Worm (Caenorhabditis elegans) whole organism, L4 larva: ENCODE measurements around the gene T01D1.5.
A peak's percentile ranks its signal among the peaks of the same experiment; 100 is the strongest.

Source experiments
- F10B5.3 ChIP-seq: sonication (generic microtip); optimal IDR thresholded peaks from 2 replicates; lab custom pipeline; 2016; ENCODE audit warnings: mild to moderate bottlenecking, missing genetic modification characterization, missing compliant biosample characterization
- F49E8.2 ChIP-seq: sonication (generic microtip); optimal IDR thresholded peaks from 2 replicates; lab custom pipeline; 2016; ENCODE audit warnings: missing compliant biosample characterization, mild to moderate bottlenecking, missing genetic modification characterization, borderline replicate concordance
- R02D3.7 ChIP-seq: fragments of 150-350 bp; sonication (generic microtip); optimal IDR thresholded peaks from 3 replicates; lab custom pipeline; 2014; ENCODE audit warnings: missing biosample characterization, missing genetic modification characterization
- Y48G9A.11 ChIP-seq: fragments of 200-800 bp; sonication (Bioruptor generic); IDR thresholded peaks from 2 replicates; pipeline ENCODE4 v1.3.6; 2022; ENCODE audit warnings: missing genetic modification reagents, missing genetic modification characterization, missing compliant biosample characterization
- Y5F2A.4 ChIP-seq: fragments of 200-800 bp; sonication (Bioruptor generic); optimal IDR thresholded peaks from 2 replicates; lab custom pipeline; 2018; ENCODE audit warnings: mild to moderate bottlenecking, missing genetic modification characterization, missing compliant biosample characterization
- Y75B8A.6 ChIP-seq: fragments of 200-800 bp; sonication (Bioruptor generic); IDR thresholded peaks from 2 replicates; pipeline ENCODE4 v1.3.6; 2022; ENCODE audit warnings: missing genetic modification reagents, missing genetic modification characterization, missing compliant biosample characterization
- ZK337.2 ChIP-seq: fragments of 200-800 bp; sonication (Bioruptor generic); IDR thresholded peaks from 2 replicates; pipeline ENCODE4 v1.3.6; 2022; ENCODE audit warnings: missing genetic modification reagents, missing genetic modification characterization, missing compliant biosample characterization
- aha-1 ChIP-seq: fragments of 150-350 bp; peaks from one replicate; lab custom pipeline; 2014; ENCODE audit warnings: missing biosample characterization, missing genetic modification characterization
- ama-1 ChIP-seq: fragments of 150-350 bp; optimal IDR thresholded peaks from 2 replicates; lab custom pipeline; 2014; ENCODE audit warnings: inconsistent platforms, mixed read lengths
- attf-4 ChIP-seq: sonication (generic microtip); optimal IDR thresholded peaks from 3 replicates; lab custom pipeline; 2017; ENCODE audit warnings: missing biosample characterization, missing genetic modification characterization
- ceh-20 ChIP-seq: fragments of 200-800 bp; sonication (Bioruptor generic); IDR thresholded peaks from 2 replicates; pipeline ENCODE4 v1.3.6; 2022; ENCODE audit warnings: missing genetic modification reagents, missing genetic modification characterization, missing compliant biosample characterization
- ceh-28 ChIP-seq: fragments of 150-350 bp; optimal IDR thresholded peaks from 2 replicates; lab custom pipeline; 2014; ENCODE audit warnings: missing biosample characterization, missing genetic modification reagents, missing genetic modification characterization
- ceh-32 ChIP-seq: sonication (generic microtip); optimal IDR thresholded peaks from 2 replicates; lab custom pipeline; 2016; ENCODE audit warnings: mild to moderate bottlenecking, missing genetic modification characterization, missing compliant biosample characterization; ENCODE audit not compliant: poor library complexity
- cey-2 ChIP-seq: sonication (generic microtip); optimal IDR thresholded peaks from 3 replicates; lab custom pipeline; 2017; ENCODE audit warnings: missing genetic modification characterization, mild to moderate bottlenecking, missing compliant biosample characterization, antibody characterized with exemption, borderline replicate concordance; ENCODE audit not compliant: insufficient read depth
- ctbp-1 ChIP-seq: fragments of 200-800 bp; sonication (Bioruptor generic); IDR thresholded peaks from 2 replicates; pipeline ENCODE4 v1.3.6; 2022; ENCODE audit warnings: missing genetic modification reagents, missing genetic modification characterization, missing compliant biosample characterization
- daf-16 ChIP-seq, 3 experiments: sonication (generic microtip); optimal IDR thresholded peaks; 2 replicates each; lab custom pipeline; 2016 to 2017; ENCODE audit warnings: missing genetic modification characterization in 3 of 3, missing genetic modification reagents in 3 of 3, mild to moderate bottlenecking in 2 of 3, missing compliant biosample characterization in 2 of 3, missing biosample characterization in 1 of 3, moderate library complexity in 1 of 3
- dmd-8 ChIP-seq: fragments of 200-800 bp; sonication (Bioruptor generic); IDR thresholded peaks from 2 replicates; pipeline ENCODE4 v1.3.6; 2022; ENCODE audit warnings: missing genetic modification characterization, missing compliant biosample characterization
- dve-1 ChIP-seq: sonication (generic microtip); optimal IDR thresholded peaks from 2 replicates; lab custom pipeline; 2017; ENCODE audit warnings: antibody characterized with exemption, mild to moderate bottlenecking, missing genetic modification characterization, missing compliant biosample characterization; ENCODE audit not compliant: insufficient read depth
- fkh-10 ChIP-seq: fragments of 150-350 bp; optimal IDR thresholded peaks from 2 replicates; lab custom pipeline; 2014; ENCODE audit warnings: missing biosample characterization, missing genetic modification reagents, missing genetic modification characterization
- gei-8 ChIP-seq: fragments of 200-800 bp; sonication (Bioruptor generic); optimal IDR thresholded peaks from 2 replicates; lab custom pipeline; 2018; ENCODE audit warnings: mild to moderate bottlenecking, missing genetic modification characterization, missing compliant biosample characterization
- hlh-11 ChIP-seq: fragments of 200-800 bp; sonication (Bioruptor generic); optimal IDR thresholded peaks from 2 replicates; lab custom pipeline; 2018; ENCODE audit warnings: mild to moderate bottlenecking, missing genetic modification characterization, missing compliant biosample characterization
- hmg-1.1 ChIP-seq: fragments of 200-800 bp; sonication (Bioruptor generic); IDR thresholded peaks from 2 replicates; pipeline ENCODE4 v1.3.6; 2022; ENCODE audit warnings: missing genetic modification reagents, missing genetic modification characterization, missing compliant biosample characterization
- lim-7 ChIP-seq: fragments of 200-800 bp; sonication (Bioruptor generic); IDR thresholded peaks from 2 replicates; pipeline ENCODE4 v1.3.6; 2022; ENCODE audit warnings: missing genetic modification characterization, missing compliant biosample characterization
- lin-13 ChIP-seq: fragments of 150-350 bp; optimal IDR thresholded peaks from 2 replicates; lab custom pipeline; 2014; ENCODE audit warnings: missing biosample characterization, missing genetic modification reagents, missing genetic modification characterization
- lin-29 ChIP-seq: fragments of 200-800 bp; sonication (Bioruptor generic); IDR thresholded peaks from 2 replicates; pipeline ENCODE4 v1.3.6; 2022; ENCODE audit warnings: missing genetic modification reagents, missing genetic modification characterization, missing compliant biosample characterization
- madf-9 ChIP-seq: fragments of 200-800 bp; sonication (Bioruptor generic); conservative IDR thresholded peaks from 2 replicates; pipeline ENCODE4 v1.3.6; 2022; ENCODE audit warnings: missing genetic modification reagents, missing genetic modification characterization, missing compliant biosample characterization
- mep-1 ChIP-seq: fragments of 150-350 bp; sonication (generic microtip); optimal IDR thresholded peaks from 3 replicates; lab custom pipeline; 2014; ENCODE audit warnings: missing biosample characterization, missing genetic modification characterization
- mes-2 ChIP-seq: sonication (generic microtip); optimal IDR thresholded peaks from 2 replicates; lab custom pipeline; 2016; ENCODE audit warnings: missing genotype, mild to moderate bottlenecking, missing genetic modification characterization, missing compliant biosample characterization; ENCODE audit not compliant: poor library complexity, severe bottlenecking
- mxl-2 ChIP-seq: fragments of 200-800 bp; sonication (Bioruptor generic); conservative IDR thresholded peaks from 2 replicates; pipeline ENCODE4 v1.3.6; 2022; ENCODE audit warnings: missing genetic modification reagents, missing genetic modification characterization, missing compliant biosample characterization
- nhr-102 ChIP-seq: sonication (generic microtip); optimal IDR thresholded peaks from 2 replicates; lab custom pipeline; 2016; ENCODE audit warnings: mild to moderate bottlenecking, missing genetic modification characterization, moderate library complexity, missing compliant biosample characterization
- nhr-25 ChIP-seq: sonication (generic microtip); optimal IDR thresholded peaks from 2 replicates; lab custom pipeline; 2017; ENCODE audit warnings: missing genetic modification characterization, mild to moderate bottlenecking, missing compliant biosample characterization, antibody characterized with exemption, moderate library complexity, borderline replicate concordance; ENCODE audit not compliant: insufficient read depth
- nhr-48 ChIP-seq: sonication (generic microtip); optimal IDR thresholded peaks from 2 replicates; lab custom pipeline; 2016; ENCODE audit warnings: mild to moderate bottlenecking, missing genetic modification characterization, missing compliant biosample characterization
- nhr-6 ChIP-seq: fragments of 150-350 bp; optimal IDR thresholded peaks from 2 replicates; lab custom pipeline; 2014; ENCODE audit warnings: missing biosample characterization, missing genetic modification characterization
- nhr-77 ChIP-seq: fragments of 150-350 bp; optimal IDR thresholded peaks from 2 replicates; lab custom pipeline; 2014; ENCODE audit warnings: missing biosample characterization, missing genetic modification characterization
- pha-4 ChIP-seq, 2 experiments: fragments of 150-350 bp in 1 of 2; fragments of 200-800 bp in 1 of 2; sonication (Bioruptor generic) in 1 of 2; IDR thresholded peaks in 1 of 2; optimal IDR thresholded peaks in 1 of 2; 2 replicates each; pipeline versions ENCODE4 v1.3.6 to Lab custom; 2014 to 2022; ENCODE audit warnings: missing genetic modification characterization in 2 of 2, missing genetic modification reagents in 2 of 2, missing biosample characterization in 1 of 2, missing compliant biosample characterization in 1 of 2
- php-3 ChIP-seq: fragments of 200-800 bp; sonication (Bioruptor generic); IDR thresholded peaks from 2 replicates; pipeline ENCODE4 v1.3.6; 2022; ENCODE audit warnings: missing genetic modification reagents, missing genetic modification characterization, missing compliant biosample characterization
- pqm-1 ChIP-seq: sonication (generic microtip); optimal IDR thresholded peaks from 2 replicates; lab custom pipeline; 2017; ENCODE audit warnings: missing biosample characterization, missing genetic modification characterization
- set-16 ChIP-seq: fragments of 200-800 bp; sonication (Bioruptor generic); IDR thresholded peaks from 2 replicates; pipeline ENCODE4 v1.3.6; 2022; ENCODE audit warnings: missing genetic modification reagents, missing genetic modification characterization, missing compliant biosample characterization
- tra-1 ChIP-seq: fragments of 200-800 bp; sonication (Bioruptor generic); IDR thresholded peaks from 2 replicates; pipeline ENCODE4 v1.3.6; 2022; ENCODE audit warnings: missing genetic modification reagents, missing genetic modification characterization, missing compliant biosample characterization
- unc-62 ChIP-seq, 3 experiments: fragments of 150-350 bp in 1 of 3; sonication (generic microtip); optimal IDR thresholded peaks in 2 of 3; peaks in 1 of 3; 1 replicate in 1 of 3; 2 replicates in 2 of 3; lab custom pipeline; 2014 to 2017; ENCODE audit warnings: missing biosample characterization in 3 of 3, missing genetic modification characterization in 3 of 3, missing genetic modification reagents in 3 of 3, missing genotype in 1 of 3
- vab-7 ChIP-seq: fragments of 200-800 bp; sonication (Bioruptor generic); IDR thresholded peaks from 2 replicates; pipeline ENCODE4 v1.3.6; 2022; ENCODE audit warnings: missing genetic modification reagents, missing genetic modification characterization, missing compliant biosample characterization
- zag-1 ChIP-seq: fragments of 150-350 bp; optimal IDR thresholded peaks from 2 replicates; lab custom pipeline; 2014; ENCODE audit warnings: missing biosample characterization, missing genetic modification characterization

The T01D1.5 gene

DNA sequence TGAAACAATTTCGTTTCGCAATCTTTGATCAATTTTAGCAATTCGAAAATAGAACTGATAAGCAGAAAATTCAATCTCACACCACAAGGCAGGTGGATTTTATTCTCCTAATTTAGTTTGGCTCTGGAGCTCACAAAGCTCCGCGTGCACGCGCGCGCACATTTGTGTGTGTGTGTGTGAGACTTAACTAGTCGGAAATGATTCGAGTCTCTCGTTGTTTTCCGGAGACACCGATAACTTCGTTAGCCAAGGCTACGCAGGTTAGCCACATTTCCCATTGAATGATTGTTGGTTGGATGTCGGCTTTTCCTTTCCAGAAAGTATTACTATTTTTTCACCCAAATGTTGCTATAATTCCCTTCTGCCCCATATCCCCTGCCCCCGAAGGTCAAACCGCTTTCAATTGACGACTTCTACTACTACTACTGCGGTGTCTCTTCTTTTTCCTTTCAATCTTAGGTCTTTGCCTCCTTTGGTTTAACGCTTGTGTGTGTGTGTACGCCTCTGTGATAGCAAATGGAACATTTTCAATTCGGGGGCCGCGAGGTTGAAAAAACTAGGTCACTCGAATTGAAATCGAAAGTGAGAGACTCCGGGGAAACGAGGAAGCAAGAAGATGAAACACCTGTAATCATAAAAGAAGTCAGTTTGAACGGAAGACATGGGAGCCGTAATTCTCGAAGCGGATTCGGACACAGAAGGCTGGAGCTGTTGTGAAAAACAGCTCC, 30.7 kb downstream of the T01D1.5 start:
- TF ChIP-seq aha-1 (tag; lab: Kevin White, UChicago) (peak; percentile 57), nhr-77 (tag; lab: Kevin White, UChicago) (no peak), hlh-11 (peak; percentile 2), mxl-2 (GFP tag; lab: Robert Waterston, UW) (0 out of 2 replicates have a peak, but pooled peaks have one; percentile 22), tra-1 (GFP tag; lab: Robert Waterston, UW) (0 out of 2 replicates have a peak, but pooled peaks have one; percentile 7), unc-62 (GFP tag; optimal IDR thresholded peaks at IDR 0.05 in 1 of 2; lab: Kevin White, UChicago) (peak in 1 of 2 experiments; percentile 95), unc-62 (tag; optimal IDR thresholded peaks at IDR 0.05; lab: Kevin White, UChicago) (no peak), mes-2 (tag; lab: Kevin White, UChicago) (peak; percentile 29), lin-13 (GFP tag; lab: Kevin White, UChicago) (no peak), daf-16 (GFP tag; optimal IDR thresholded peaks at IDR 0.05; lab: Kevin White, UChicago) (no peak), daf-16 (tag; optimal IDR thresholded peaks at IDR 0.05; lab: Kevin White, UChicago) (peak; percentile 4), F49E8.2 (tag; lab: Kevin White, UChicago) (no peak), nhr-25 (tag; lab: Kevin White, UChicago) (no peak)

DNA sequence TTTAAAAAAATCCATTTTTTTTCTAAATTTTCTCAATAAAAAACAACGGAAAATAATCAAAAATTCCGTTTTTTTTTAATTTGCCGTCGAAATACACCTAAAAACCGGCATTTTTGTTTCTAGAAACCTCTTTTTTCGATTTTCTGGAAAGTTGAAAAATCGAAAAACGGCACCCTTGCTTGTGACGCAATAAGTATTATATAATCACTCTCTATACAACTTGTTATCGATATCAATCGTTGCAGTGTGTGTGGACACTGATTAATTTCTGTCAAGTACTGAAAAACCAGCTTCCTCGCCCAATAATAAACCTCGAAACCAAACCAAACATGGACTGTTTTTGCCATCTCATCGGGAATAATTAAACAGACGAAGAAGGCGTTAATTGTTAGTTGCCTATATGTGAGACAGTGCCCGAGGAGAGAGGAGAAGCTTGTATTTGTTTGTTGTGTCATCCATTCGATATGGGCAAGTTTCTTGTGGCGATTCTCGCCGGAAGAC, 31.8 kb downstream of the T01D1.5 start:
- TF ChIP-seq daf-16 (GFP tag; optimal IDR thresholded peaks at IDR 0.05; lab: Kevin White, UChicago) (no peak), daf-16 (tag; optimal IDR thresholded peaks at IDR 0.05; lab: Kevin White, UChicago) (peak; percentile 7), hmg-1.1 (GFP tag; lab: Robert Waterston, UW) (no peak), ama-1 (lab: Kevin White, UChicago) (no peak), mep-1 (tag; lab: Kevin White, UChicago) (no peak), tra-1 (GFP tag; lab: Robert Waterston, UW) (no peak), lin-29 (GFP tag; lab: Robert Waterston, UW) (no peak), lin-13 (GFP tag; lab: Kevin White, UChicago) (no peak), ceh-20 (GFP tag; lab: Robert Waterston, UW) (no peak), attf-4 (tag; lab: Kevin White, UChicago) (no peak), Y48G9A.11 (GFP tag; lab: Robert Waterston, UW) (no peak), gei-8 (no peak), dmd-8 (GFP tag; lab: Robert Waterston, UW) (no peak), madf-9 (no peak), zag-1 (no peak), nhr-102 (tag; lab: Kevin White, UChicago) (no peak), pha-4 (GFP tag; IDR thresholded peaks at IDR 0.05; lab: Robert Waterston, UW) (no peak), pha-4 (tag; optimal IDR thresholded peaks at IDR 0.05; lab: Kevin White, UChicago) (no peak), ceh-32 (tag; lab: Kevin White, UChicago) (no peak), hlh-11 (peak; percentile 12), aha-1 (tag; lab: Kevin White, UChicago) (peak; percentile 59)
- TF ChIP-seq, all 104 proteins: peak for 3

DNA sequence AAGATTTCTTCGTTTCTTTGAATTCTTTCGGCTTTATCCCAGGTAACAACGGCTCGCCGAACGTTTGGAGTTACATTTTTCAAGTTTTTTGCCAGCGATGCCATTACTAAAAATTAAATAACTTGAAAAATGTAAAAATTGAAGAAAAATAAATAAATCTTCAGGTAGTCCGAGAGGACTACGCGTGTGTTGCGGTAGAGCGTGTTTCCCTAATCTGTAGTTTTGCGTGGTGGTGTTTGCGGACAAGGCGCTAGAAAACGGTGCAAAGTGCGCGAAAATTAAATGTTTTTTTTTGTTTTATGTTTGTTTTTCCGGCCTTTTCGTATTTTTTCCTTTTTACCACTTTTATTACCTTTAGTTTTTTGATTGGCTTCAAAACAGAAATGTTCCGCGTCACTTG, 33.0 kb downstream of the T01D1.5 start, which contains the start of gene mrpl-28:
TSS of gene mrpl-28 (minus strand) at position 106 of the 400 bp plus-strand sequence.
- TF ChIP-seq set-16: no peak
- TF ChIP-seq cey-2 (tag; lab: Kevin White, UChicago): no peak
- peak; percentile 55; the same call in 1 of the 2 replicates for TF ChIP-seq ZK337.2 (GFP tag; lab: Robert Waterston, UW)
- peak; percentile 78 for TF ChIP-seq fkh-10 (GFP tag; lab: Kevin White, UChicago)
- TF ChIP-seq F10B5.3: peak; percentile 77
- TF ChIP-seq vab-7 (GFP tag; lab: Robert Waterston, UW): 0 out of 2 replicates have a peak, but pooled peaks have one; percentile 19
- no peak for TF ChIP-seq lim-7 (GFP tag; lab: Robert Waterston, UW)
- no peak for TF ChIP-seq Y75B8A.6 (GFP tag; lab: Robert Waterston, UW)
- peak; percentile 47 for TF ChIP-seq nhr-48 (tag; lab: Kevin White, UChicago)
- peak in 1 of 2 experiments; percentile 93 for TF ChIP-seq unc-62 (GFP tag; optimal IDR thresholded peaks at IDR 0.05 in 1 of 2; lab: Kevin White, UChicago)
- TF ChIP-seq unc-62 (tag; optimal IDR thresholded peaks at IDR 0.05; lab: Kevin White, UChicago): no peak
- peak; percentile 72 for TF ChIP-seq ctbp-1 (GFP tag; lab: Robert Waterston, UW)
- peak; percentile 92 for TF ChIP-seq dve-1
- peak; percentile 59 for TF ChIP-seq nhr-6 (tag; lab: Kevin White, UChicago)
- no peak for TF ChIP-seq ceh-28 (tag; lab: Kevin White, UChicago)
- TF ChIP-seq pqm-1: no peak
- peak; percentile 9 for TF ChIP-seq Y5F2A.4 (GFP tag; lab: Kevin White, UChicago)
- TF ChIP-seq php-3: no peak
- 0 out of 2 replicates have a peak, but pooled peaks have one; percentile 49 for TF ChIP-seq madf-9
- TF ChIP-seq R02D3.7 (tag; lab: Kevin White, UChicago): no peak
